Fruit fly (Drosophila melanogaster): ENCODE data around the gene Iml1.
A peak's percentile ranks its signal among the peaks of the same experiment; 100 is the strongest.

The Iml1 gene

DNA sequence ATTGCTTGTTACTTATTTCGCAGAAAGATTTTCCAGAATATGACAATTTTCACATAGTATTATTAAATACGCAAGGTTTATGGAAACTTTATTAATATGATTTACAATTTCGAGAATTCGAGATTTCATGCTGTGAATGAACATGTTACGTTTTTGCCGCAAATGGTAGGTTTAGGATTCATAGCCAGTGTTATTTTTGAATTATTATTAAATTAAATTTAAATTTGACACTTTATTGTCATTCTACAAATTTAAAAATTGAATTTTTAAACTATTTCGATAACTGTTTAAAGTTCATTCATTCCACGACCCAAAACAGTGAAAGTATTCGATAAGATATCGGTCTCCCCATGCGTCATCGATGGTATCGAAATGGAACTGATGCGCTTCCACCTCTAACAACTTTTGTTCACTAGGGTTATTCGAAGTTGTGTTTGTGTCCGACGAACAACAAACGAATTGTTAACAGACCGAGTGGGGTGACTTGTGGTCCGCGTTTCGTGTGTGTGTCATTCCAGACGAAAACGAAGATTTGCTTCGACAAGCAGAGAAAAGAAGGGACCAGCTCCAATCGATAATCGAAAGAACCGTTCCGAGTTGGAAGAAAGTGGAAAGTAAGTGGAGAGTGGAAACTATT, 12.0 kb upstream of the Iml1 start, which contains the start of the genes CG32313 and Pcyt1 (continued):
- TF ChIP-seq lov (optimal IDR thresholded peaks at IDR 0.05) (no peak), lov (GFP tag; IDR thresholded peaks at IDR 0.05) (no peak), CG17829 (tag; optimal IDR thresholded peaks at IDR 0.05) (peak; percentile 6), CG17568 (GFP tag; optimal IDR thresholded peaks at IDR 0.05) (peak; percentile 67), Hr78 (GFP tag; optimal IDR thresholded peaks at IDR 0.05) (no peak), ftz-f1 (GFP tag; optimal IDR thresholded peaks at IDR 0.05) (no peak), wek (GFP tag; optimal IDR thresholded peaks at IDR 0.05) (peak; percentile 86), sc (optimal IDR thresholded peaks at IDR 0.05) (no peak), sc (GFP tag; optimal IDR thresholded peaks at IDR 0.05) (no peak), CG8290 (GFP tag; optimal IDR thresholded peaks at IDR 0.05) (peak; percentile 44), CG8290 (tag; optimal IDR thresholded peaks at IDR 0.05) (peak in 1 of 2 experiments; percentile 72), Blimp-1 (GFP tag; optimal IDR thresholded peaks at IDR 0.05) (peak; percentile 47), Drgx (GFP tag; IDR thresholded peaks at IDR 0.05) (no peak), CG4820 (GFP tag; optimal IDR thresholded peaks at IDR 0.05) (no peak), CG16779 (GFP tag; IDR thresholded peaks at IDR 0.05) (no peak), CG4707 (GFP tag; optimal IDR thresholded peaks at IDR 0.05) (peak; percentile 37), Max (GFP tag; optimal IDR thresholded peaks at IDR 0.05) (peak; percentile 22), CG10431 (GFP tag; optimal IDR thresholded peaks at IDR 0.05) (no peak), stwl (tag; optimal IDR thresholded peaks at IDR 0.05) (peak; percentile 94), Camta (GFP tag; optimal IDR thresholded peaks at IDR 0.05) (no peak), CG10654 (GFP tag; optimal IDR thresholded peaks at IDR 0.05) (no peak), vvl (GFP tag; IDR thresholded peaks at IDR 0.05) (peak; percentile 35), Fer3 (tag; optimal IDR thresholded peaks at IDR 0.05) (no peak), CG6254 (GFP tag; optimal IDR thresholded peaks at IDR 0.05) (no peak), CG42726 (GFP tag; IDR thresholded peaks at IDR 0.05; ENCODE audit: partially characterized antibody) (peak; percentile 86), CG15011 (GFP tag; optimal IDR thresholded peaks at IDR 0.05) (no peak), CTCF (GFP tag; optimal IDR thresholded peaks at IDR 0.05) (no peak), CG18476 (GFP tag; optimal IDR thresholded peaks at IDR 0.05) (no peak), CG6272 (GFP tag; IDR thresholded peaks at IDR 0.05) (no peak), hbn (GFP tag; IDR thresholded peaks at IDR 0.05; ENCODE audit: partially characterized antibody) (peak; percentile 81), MESR4 (GFP tag; optimal IDR thresholded peaks at IDR 0.05) (peak; percentile 87), lola (GFP tag; optimal IDR thresholded peaks at IDR 0.05) (no peak), CG12219 (GFP tag; optimal IDR thresholded peaks at IDR 0.05) (peak; percentile 34), pita (GFP tag; optimal IDR thresholded peaks at IDR 0.05) (no peak), lilli (GFP tag; optimal IDR thresholded peaks at IDR 0.05) (peak; percentile 40), CG12155 (GFP tag; optimal IDR thresholded peaks at IDR 0.05) (peak; percentile 12), CG9817 (tag; optimal IDR thresholded peaks at IDR 0.05) (no peak), yki (optimal IDR thresholded peaks at IDR 0.05) (no peak), Sry-β (GFP tag; optimal IDR thresholded peaks at IDR 0.05) (no peak), Bgb (GFP tag; IDR thresholded peaks at IDR 0.05; ENCODE audit: partially characterized antibody) (peak; percentile 94), CG7372 (GFP tag; IDR thresholded peaks at IDR 0.05) (no peak), CG17328 (GFP tag; IDR thresholded peaks at IDR 0.05) (no peak), Kr (GFP tag; optimal IDR thresholded peaks at IDR 0.05) (no peak), CG11093 (GFP tag; IDR thresholded peaks at IDR 0.05) (no peak), Dek (tag; optimal IDR thresholded peaks at IDR 0.05) (peak; percentile 58), gfzf (GFP tag; optimal IDR thresholded peaks at IDR 0.05) (peak; percentile 25), Doc2 (GFP tag; IDR thresholded peaks at IDR 0.05) (no peak), HLH3B (GFP tag; IDR thresholded peaks at IDR 0.05) (no peak; the same call in 1 of the 2 replicates), Six4 (GFP tag; optimal IDR thresholded peaks at IDR 0.05) (no peak), chn (GFP tag; optimal IDR thresholded peaks at IDR 0.05) (no peak), kni (GFP tag; optimal IDR thresholded peaks at IDR 0.05) (no peak)

All from whole organism, embryonic.